Worm (Caenorhabditis elegans) whole organism, midembryonic: Measurements from ENCODE around the gene Y43C5A.7.

Source experiments
- T22C8.4 ChIP-seq: fragments of 200-800 bp; sonication (Bioruptor generic); IDR thresholded peaks from 2 replicates; pipeline ENCODE4 v1.3.6; 2022; ENCODE audit warnings: missing genetic modification characterization, missing compliant biosample characterization
- cog-1 ChIP-seq: sonication (generic microtip); optimal IDR thresholded peaks from 2 replicates; lab custom pipeline; 2016; ENCODE audit warnings: missing genetic modification characterization, missing compliant biosample characterization
- flt-1 ChIP-seq: fragments of 200-800 bp; sonication (Bioruptor generic); IDR thresholded peaks from 2 replicates; pipeline ENCODE4 v1.3.6; 2022; ENCODE audit warnings: missing genetic modification characterization, missing compliant biosample characterization
- klf-2 ChIP-seq: fragments of 200-800 bp; sonication (Bioruptor generic); conservative IDR thresholded peaks from 2 replicates; pipeline ENCODE4 v1.3.6; 2022; ENCODE audit warnings: missing genetic modification reagents, missing genetic modification characterization, missing compliant biosample characterization
- ref-1 ChIP-seq: fragments of 200-800 bp; sonication (Bioruptor generic); conservative IDR thresholded peaks from 2 replicates; pipeline ENCODE4 v1.3.6; 2022; ENCODE audit warnings: missing genetic modification reagents, missing genetic modification characterization, missing compliant biosample characterization
- tab-1 ChIP-seq: fragments of 200-800 bp; sonication (Bioruptor generic); IDR thresholded peaks from 2 replicates; pipeline ENCODE4 v1.3.6; 2022; ENCODE audit warnings: missing genetic modification characterization, missing compliant biosample characterization
- ztf-23 ChIP-seq: fragments of 200-800 bp; sonication (Bioruptor generic); IDR thresholded peaks from 2 replicates; pipeline ENCODE4 v1.3.6; 2022; ENCODE audit warnings: missing genetic modification reagents, missing genetic modification characterization, missing compliant biosample characterization

DNA sequence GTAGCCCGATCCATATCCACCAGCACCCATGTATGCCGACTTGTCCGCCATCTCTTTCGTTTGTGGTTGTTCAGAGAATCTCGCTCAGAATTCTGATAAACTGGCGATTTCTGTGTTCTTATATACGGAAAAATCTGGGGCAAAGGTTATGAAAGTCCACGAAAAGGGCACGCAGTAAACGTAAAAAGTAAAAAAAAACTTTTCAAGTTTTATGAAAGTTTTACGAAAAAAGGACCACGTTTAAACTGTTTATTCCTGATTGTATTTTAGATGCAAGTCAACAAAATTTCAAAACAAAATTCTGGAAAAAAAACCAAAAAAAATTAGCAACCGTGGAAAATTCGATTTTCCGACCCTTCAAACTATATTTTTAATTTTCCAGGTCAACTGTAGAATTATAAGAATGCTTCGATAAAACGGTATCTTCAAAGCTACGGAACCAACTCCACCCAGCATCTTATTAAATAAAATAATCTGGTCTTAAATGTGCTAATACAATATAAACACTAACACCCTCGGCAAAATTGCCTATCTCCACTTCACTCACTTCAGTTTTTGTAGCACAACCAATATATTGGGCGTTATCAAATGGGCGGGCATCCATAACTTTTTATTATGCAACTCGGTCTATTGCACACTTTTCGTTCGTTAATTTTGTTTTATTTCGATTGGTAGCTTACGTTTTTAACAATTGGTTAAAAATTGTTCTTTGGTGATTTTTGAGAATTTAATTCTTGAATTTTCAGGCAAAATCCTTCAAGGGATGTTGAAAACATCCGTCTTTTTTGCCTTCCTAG, 7.7 kb upstream of the Y43C5A.7 start, which contains the start of the genes nspd-7 and Y43C5A.2:
- TF ChIP-seq T22C8.4 (GFP tag; lab: Robert Waterston, UW) (no peak), tab-1 (GFP tag; lab: Robert Waterston, UW) (no peak), ztf-23 (GFP tag; lab: Robert Waterston, UW) (no peak), ref-1 (GFP tag; lab: Robert Waterston, UW) (no peak), flt-1 (GFP tag; lab: Robert Waterston, UW) (no peak), cog-1 (tag; lab: Kevin White, UChicago) (no peak), klf-2 (GFP tag; lab: Robert Waterston, UW) (no peak)
